Fruit fly (Drosophila melanogaster) whole organism, adult: ENCODE measurements around the gene CG32163.

Experiments used
- CG11617 ChIP-seq: fragments of 200-800 bp; sonication (Bioruptor generic); optimal IDR thresholded peaks from 2 replicates; lab custom pipeline; 2017; ENCODE audit warnings: mild to moderate bottlenecking, missing biosample characterization, missing genetic modification reagents, missing genetic modification characterization
- CG12768 ChIP-seq: fragments of 200-800 bp; sonication (Bioruptor generic); optimal IDR thresholded peaks from 2 replicates; lab custom pipeline; 2017; ENCODE audit warnings: missing biosample characterization, missing genetic modification characterization, mild to moderate bottlenecking, moderate library complexity, missing genetic modification reagents
- CG33017 ChIP-seq: fragments of 200-800 bp; sonication (Bioruptor generic); optimal IDR thresholded peaks from 2 replicates; lab custom pipeline; 2018; ENCODE audit warnings: missing biosample characterization, mild to moderate bottlenecking, missing genetic modification characterization, moderate library complexity
- CG5204 ChIP-seq: fragments of 200-800 bp; sonication (Bioruptor generic); optimal IDR thresholded peaks from 2 replicates; lab custom pipeline; 2016; ENCODE audit warnings: missing biosample characterization, missing genetic modification characterization
- cnc ChIP-seq, 2 experiments: fragments of >200 bp; optimal IDR thresholded peaks; 2 replicates each; lab custom pipeline; 2017
- kay ChIP-seq: fragments of 200-800 bp; sonication (Bioruptor generic); peaks from one replicate; lab custom pipeline; 2016; ENCODE audit warnings: missing biosample characterization, missing genetic modification characterization, borderline replicate concordance
- ovo ChIP-seq: fragments of 200-800 bp; sonication (Bioruptor generic); optimal IDR thresholded peaks from 2 replicates; lab custom pipeline; 2016; ENCODE audit warnings: missing biosample characterization, missing genetic modification characterization
- tj ChIP-seq: fragments of 200-800 bp; sonication (Bioruptor generic); optimal IDR thresholded peaks from 3 replicates; lab custom pipeline; 2017; ENCODE audit warnings: missing biosample characterization, mild to moderate bottlenecking, missing genetic modification characterization, moderate library complexity

CG32163 gene

dm6 chr3L:16634091-16634490 lies 47.1 kb downstream of the CG32163 start:
- TF ChIP-seq CG5204 (GFP tag; lab: Kevin White, UChicago): no peak
- TF ChIP-seq CG33017 (tag; lab: Kevin White, UChicago): no peak
- TF ChIP-seq CG12768 (GFP tag; lab: Kevin White, UChicago): no peak
- TF ChIP-seq tj (GFP tag; lab: Kevin White, UChicago): no peak

dm6 chr3L:16634529-16634928 lies 47.6 kb downstream of the CG32163 start:
- no peak for TF ChIP-seq ovo (GFP tag; lab: Kevin White, UChicago)
- no peak for TF ChIP-seq tj (GFP tag; lab: Kevin White, UChicago)
- no peak for TF ChIP-seq cnc (optimal IDR thresholded peaks at IDR 0.05; lab: Kevin White, UChicago)
- TF ChIP-seq CG12768 (GFP tag; lab: Kevin White, UChicago): no peak
- TF ChIP-seq CG5204 (GFP tag; lab: Kevin White, UChicago): peak; percentile 12

DNA sequence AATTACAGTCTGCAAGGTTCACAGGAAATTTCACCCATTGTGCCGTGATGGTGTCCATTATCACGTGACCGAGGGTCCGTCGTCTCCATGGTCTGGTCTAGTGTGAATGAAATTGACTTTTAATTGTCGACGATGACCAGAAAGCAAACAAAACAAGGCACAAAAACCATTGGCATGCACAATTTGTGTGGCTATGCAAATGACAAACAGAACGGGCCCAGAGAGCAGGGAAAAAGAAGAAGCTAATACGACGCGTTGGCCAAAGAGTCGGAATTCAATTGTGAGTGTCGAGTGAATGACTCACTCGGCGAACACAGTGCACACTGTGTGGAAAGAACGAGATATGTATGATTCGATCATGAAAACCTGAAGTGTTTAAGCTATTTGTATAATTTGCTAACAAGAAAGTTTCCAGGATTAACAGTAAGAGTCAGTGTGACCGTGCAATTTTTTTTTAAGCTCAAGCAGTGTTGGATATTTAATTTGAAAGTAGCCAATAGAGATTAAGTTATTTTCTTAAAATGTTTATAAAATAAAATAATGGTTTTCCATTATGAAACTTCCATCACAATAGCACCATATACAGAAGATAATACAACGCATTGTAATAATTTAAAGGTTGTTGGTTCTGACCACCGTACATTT lies 48.7 kb downstream of the CG32163 start:
- TF ChIP-seq kay (GFP tag; lab: Kevin White, UChicago) (peak; percentile 50), tj (GFP tag; lab: Kevin White, UChicago) (peak; percentile 51), CG11617 (no peak)
